Fruit fly (Drosophila melanogaster): Measurements from ENCODE around the gene jar.

jar gene

DNA sequence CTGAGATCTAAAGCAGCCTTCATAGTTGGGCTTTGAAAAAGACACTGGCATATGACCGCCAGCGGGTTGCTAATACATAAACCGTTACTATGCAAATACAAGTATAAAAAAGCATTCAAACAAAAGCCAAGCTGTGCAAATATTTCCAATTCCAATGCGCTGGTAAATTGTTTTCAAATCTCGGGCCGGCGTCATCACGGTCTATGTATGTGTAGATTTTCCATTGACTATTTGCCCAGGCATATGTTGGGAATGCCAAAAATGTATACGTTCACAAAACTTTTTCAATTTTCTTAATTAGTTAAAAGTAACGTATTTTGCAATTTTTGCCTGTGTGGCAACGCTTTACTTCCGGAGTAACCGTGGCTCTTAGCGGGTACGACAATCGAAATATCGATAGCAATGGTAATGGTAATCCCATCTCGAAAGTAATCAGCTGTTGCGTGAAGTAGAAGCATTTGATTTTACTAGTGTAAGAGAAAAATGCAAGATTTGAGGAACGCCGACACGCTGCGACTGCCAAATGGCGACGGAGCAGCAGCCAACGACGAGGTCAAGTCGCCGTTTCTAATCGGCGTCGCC lies 18.8 kb upstream of the jar start, which contains the start of the genes CG34290 and Uck (continued):
- TF ChIP-seq Kr (GFP tag; optimal IDR thresholded peaks at IDR 0.05) (no peak), CG30403 (GFP tag; optimal IDR thresholded peaks at IDR 0.05) (peak; percentile 52), sd (tag; optimal IDR thresholded peaks at IDR 0.05) (peak; percentile 42), Hsf (GFP tag; optimal IDR thresholded peaks at IDR 0.05) (peak; percentile 78), CG17186 (GFP tag; optimal IDR thresholded peaks at IDR 0.05) (peak; percentile 73), bcd (GFP tag; optimal IDR thresholded peaks at IDR 0.05) (peak; percentile 87), CG9932 (GFP tag; IDR thresholded peaks at IDR 0.05) (peak; percentile 65), repo (GFP tag; optimal IDR thresholded peaks at IDR 0.05) (peak; percentile 60), Oli (tag; optimal IDR thresholded peaks at IDR 0.05) (peak; percentile 47), HLHmδ (GFP tag; optimal IDR thresholded peaks at IDR 0.05) (peak; percentile 64), CG12769 (tag; optimal IDR thresholded peaks at IDR 0.05) (peak; percentile 75), CG33557 (GFP tag; optimal IDR thresholded peaks at IDR 0.05) (peak; percentile 70), CG9215 (GFP tag; IDR thresholded peaks at IDR 0.05) (no peak), CG33213 (GFP tag; optimal IDR thresholded peaks at IDR 0.05) (peak; percentile 92), Med (GFP tag) (peak; percentile 97), NK7.1 (GFP tag; optimal IDR thresholded peaks at IDR 0.05) (peak; percentile 84), CG7839 (tag; optimal IDR thresholded peaks at IDR 0.05) (peak; percentile 66), CG14710 (tag; optimal IDR thresholded peaks at IDR 0.05) (peak; percentile 82), CG11093 (GFP tag; IDR thresholded peaks at IDR 0.05) (0 out of 3 replicates have a peak, but pooled peaks have one; percentile 22), CG42726 (GFP tag; IDR thresholded peaks at IDR 0.05; ENCODE audit: partially characterized antibody) (peak; percentile 75), CG10147 (GFP tag; optimal IDR thresholded peaks at IDR 0.05) (peak; percentile 79), CG4282 (GFP tag; optimal IDR thresholded peaks at IDR 0.05) (peak; percentile 65), CG17385 (GFP tag; optimal IDR thresholded peaks at IDR 0.05) (peak; percentile 84), CG1602 (GFP tag; optimal IDR thresholded peaks at IDR 0.05) (peak; percentile 32), CG18764 (GFP tag; optimal IDR thresholded peaks at IDR 0.05) (peak; percentile 54), ara (GFP tag; IDR thresholded peaks at IDR 0.05) (peak; percentile 36; the same call in 1 of the 2 replicates), CG32767 (GFP tag; IDR thresholded peaks at IDR 0.05) (0 out of 2 replicates have a peak, but pooled peaks have one; percentile 18), Adf1 (GFP tag; IDR thresholded peaks at IDR 0.05) (peak; percentile 36; the same call in 1 of the 2 replicates), Atf-2 (GFP tag; optimal IDR thresholded peaks at IDR 0.05) (peak; percentile 65), Pdp1 (GFP tag; optimal IDR thresholded peaks at IDR 0.05) (peak in 1 of 2 experiments; percentile 76), CG1647 (GFP tag; optimal IDR thresholded peaks at IDR 0.05) (peak; percentile 78), Sry-β (GFP tag; optimal IDR thresholded peaks at IDR 0.05) (peak; percentile 28), CG10321 (GFP tag; IDR thresholded peaks at IDR 0.05) (no peak), CG2199 (GFP tag; IDR thresholded peaks at IDR 0.05) (peak; percentile 80; the same call in 1 of the 3 replicates), Lpt (GFP tag; optimal IDR thresholded peaks at IDR 0.05) (no peak), CG18262 (tag; optimal IDR thresholded peaks at IDR 0.05) (peak; percentile 63), ssp (GFP tag; IDR thresholded peaks at IDR 0.05) (peak; percentile 38; the same call in 1 of the 2 replicates), ap (GFP tag; IDR thresholded peaks at IDR 0.05) (peak; percentile 45), CG17359 (tag; optimal IDR thresholded peaks at IDR 0.05) (peak; percentile 71), crc (GFP tag; optimal IDR thresholded peaks at IDR 0.05) (peak; percentile 69), eyg (GFP tag; optimal IDR thresholded peaks at IDR 0.05) (peak; percentile 80), pzg (GFP tag; optimal IDR thresholded peaks at IDR 0.05) (peak; percentile 89), CG31388 (GFP tag; optimal IDR thresholded peaks at IDR 0.05) (no peak), CoRest (tag; optimal IDR thresholded peaks at IDR 0.05) (peak; percentile 87), CG10209 (GFP tag; optimal IDR thresholded peaks at IDR 0.05) (peak; percentile 79), CG1529 (GFP tag; optimal IDR thresholded peaks at IDR 0.05) (peak; percentile 52), trem (tag; optimal IDR thresholded peaks at IDR 0.05) (peak; percentile 88), phol (tag; optimal IDR thresholded peaks at IDR 0.05) (peak; percentile 80), crol (GFP tag; IDR thresholded peaks at IDR 0.05) (peak; percentile 37; the same call in 1 of the 2 replicates), vvl (GFP tag; IDR thresholded peaks at IDR 0.05) (peak; percentile 88)

Data from whole organism, embryonic.